Fruit fly (Drosophila melanogaster) whole organism, prepupa: ENCODE measurements around the gene CG5808.
A peak's percentile ranks its signal among the peaks of the same experiment; 100 is the strongest.

Source experiments
- CG11762 ChIP-seq: fragments of 200-800 bp; sonication (Bioruptor generic); optimal IDR thresholded peaks from 3 replicates; lab custom pipeline; 2016; ENCODE audit warnings: missing biosample characterization, missing genetic modification characterization; ENCODE audit not compliant: insufficient read depth
- CG11902 ChIP-seq: fragments of 200-800 bp; sonication (Bioruptor generic); optimal IDR thresholded peaks from 3 replicates; lab custom pipeline; 2016; ENCODE audit warnings: missing biosample characterization, missing genetic modification characterization
- CG15336 ChIP-seq: fragments of 200-800 bp; sonication (Bioruptor generic); IDR thresholded peaks from 2 replicates; pipeline ENCODE4 v1.3.6; 2022; ENCODE audit warnings: missing biosample characterization, missing genetic modification characterization
- CG16779 ChIP-seq: fragments of 200-800 bp; sonication (Bioruptor generic); optimal IDR thresholded peaks from 3 replicates; lab custom pipeline; 2017; ENCODE audit warnings: missing biosample characterization, mild to moderate bottlenecking, missing genetic modification characterization
- CG31627 ChIP-seq: fragments of 200-800 bp; sonication (Bioruptor generic); optimal IDR thresholded peaks from 3 replicates; lab custom pipeline; 2016; ENCODE audit warnings: missing biosample characterization, missing genetic modification characterization
- CG32006 ChIP-seq: fragments of 200-800 bp; sonication (Bioruptor generic); optimal IDR thresholded peaks from 3 replicates; lab custom pipeline; 2017; ENCODE audit warnings: missing biosample characterization, mild to moderate bottlenecking, missing genetic modification characterization
- CG34406 ChIP-seq: fragments of 200-800 bp; sonication (Bioruptor generic); optimal IDR thresholded peaks from 3 replicates; lab custom pipeline; 2016; ENCODE audit warnings: missing biosample characterization, missing genetic modification characterization
- CG4318 ChIP-seq: fragments of 200-800 bp; sonication (Bioruptor generic); optimal IDR thresholded peaks from 3 replicates; lab custom pipeline; 2017; ENCODE audit warnings: missing biosample characterization, mild to moderate bottlenecking, missing genetic modification characterization
- CG6163 ChIP-seq: fragments of 200-800 bp; sonication (Bioruptor generic); IDR thresholded peaks from 3 replicates; pipeline ENCODE4 v1.3.6; 2022; ENCODE audit warnings: missing biosample characterization, missing genetic modification characterization
- CG6792 ChIP-seq: fragments of 200-800 bp; sonication (Bioruptor generic); optimal IDR thresholded peaks from 3 replicates; lab custom pipeline; 2016; ENCODE audit warnings: missing biosample characterization, missing genetic modification characterization
- CG6808 ChIP-seq: fragments of 200-800 bp; sonication (Bioruptor generic); optimal IDR thresholded peaks from 3 replicates; lab custom pipeline; 2017; ENCODE audit warnings: missing biosample characterization, missing genetic modification characterization, mild to moderate bottlenecking, moderate library complexity, missing genetic modification reagents
- CG7368 ChIP-seq: fragments of 200-800 bp; sonication (Bioruptor generic); optimal IDR thresholded peaks from 3 replicates; lab custom pipeline; 2016; ENCODE audit warnings: missing biosample characterization, missing genetic modification characterization
- CG8119 ChIP-seq: fragments of 200-800 bp; sonication (Bioruptor generic); IDR thresholded peaks from 3 replicates; pipeline ENCODE4 v1.3.6; 2022; ENCODE audit warnings: missing biosample characterization, missing genetic modification characterization
- CG8319 ChIP-seq: fragments of 200-800 bp; sonication (Bioruptor generic); optimal IDR thresholded peaks from 3 replicates; lab custom pipeline; 2016; ENCODE audit warnings: missing biosample characterization, missing genetic modification characterization
- CG8632 ChIP-seq: fragments of 200-800 bp; sonication (Bioruptor generic); optimal IDR thresholded peaks from 3 replicates; lab custom pipeline; 2016; ENCODE audit warnings: missing biosample characterization, missing genetic modification characterization
- CG9139 ChIP-seq: fragments of 200-800 bp; sonication (Bioruptor generic); optimal IDR thresholded peaks from 3 replicates; lab custom pipeline; 2017; ENCODE audit warnings: missing biosample characterization, mild to moderate bottlenecking, missing genetic modification characterization
- Eip75B ChIP-seq: fragments of 200-800 bp; sonication (Bioruptor generic); optimal IDR thresholded peaks from 3 replicates; lab custom pipeline; 2016; ENCODE audit warnings: missing biosample characterization, missing genetic modification characterization
- Eip78C ChIP-seq: fragments of 200-800 bp; sonication (Bioruptor generic); peaks from one replicate; lab custom pipeline; 2016; ENCODE audit warnings: missing biosample characterization, missing genetic modification characterization
- Eip93F ChIP-seq: fragments of 200-800 bp; sonication (Bioruptor generic); optimal IDR thresholded peaks from 2 replicates; lab custom pipeline; 2016; ENCODE audit warnings: missing biosample characterization, mild to moderate bottlenecking, missing genetic modification characterization
- Ets21C ChIP-seq: fragments of 200-800 bp; sonication (Bioruptor generic); optimal IDR thresholded peaks from 3 replicates; lab custom pipeline; 2016; ENCODE audit warnings: missing biosample characterization, missing genetic modification characterization
- Ets96B ChIP-seq: fragments of 200-800 bp; optimal IDR thresholded peaks from 2 replicates; lab custom pipeline; 2019; ENCODE audit warnings: missing biosample characterization, mild to moderate bottlenecking, missing genetic modification characterization, moderate library complexity
- Gug ChIP-seq: fragments of 200-800 bp; sonication (Bioruptor generic); IDR thresholded peaks from 2 replicates; pipeline ENCODE4 v1.3.6; 2022; ENCODE audit warnings: missing biosample characterization, missing genetic modification characterization
- Hr38 ChIP-seq: sonication (Bioruptor generic); optimal IDR thresholded peaks from 2 replicates; lab custom pipeline; 2016; ENCODE audit warnings: missing biosample characterization, missing genetic modification characterization
- Hr39 ChIP-seq: fragments of 200-800 bp; sonication (Bioruptor generic); optimal IDR thresholded peaks from 2 replicates; lab custom pipeline; 2016; ENCODE audit warnings: missing biosample characterization, missing genetic modification characterization
- Hr4 ChIP-seq: fragments of 200-800 bp; sonication (Bioruptor generic); optimal IDR thresholded peaks from 3 replicates; lab custom pipeline; 2016; ENCODE audit warnings: missing biosample characterization, missing genetic modification characterization
- Lpt ChIP-seq: fragments of 200-800 bp; sonication (Bioruptor generic); optimal IDR thresholded peaks from 3 replicates; lab custom pipeline; 2016; ENCODE audit warnings: missing biosample characterization, missing genetic modification characterization
- Met ChIP-seq: fragments of 200-800 bp; sonication (Bioruptor generic); optimal IDR thresholded peaks from 3 replicates; lab custom pipeline; 2016; ENCODE audit warnings: missing biosample characterization, missing genetic modification characterization
- OdsH ChIP-seq: fragments of 200-800 bp; sonication (Bioruptor generic); optimal IDR thresholded peaks from 3 replicates; lab custom pipeline; 2016; ENCODE audit warnings: missing biosample characterization, missing genetic modification characterization
- Sox102F ChIP-seq: fragments of 200-800 bp; sonication (Bioruptor generic); optimal IDR thresholded peaks from 2 replicates; lab custom pipeline; 2016; ENCODE audit warnings: missing biosample characterization, mild to moderate bottlenecking, missing genetic modification characterization
- achi ChIP-seq: fragments of 200-800 bp; sonication (Bioruptor generic); optimal IDR thresholded peaks from 3 replicates; lab custom pipeline; 2016; ENCODE audit warnings: missing biosample characterization, missing genetic modification characterization
- cyc ChIP-seq: fragments of 200-800 bp; sonication (Bioruptor generic); optimal IDR thresholded peaks from 3 replicates; lab custom pipeline; 2016; ENCODE audit warnings: missing biosample characterization, missing genetic modification characterization
- eg ChIP-seq: fragments of 200-800 bp; sonication (Bioruptor generic); IDR thresholded peaks from 3 replicates; pipeline ENCODE4 v1.3.6; 2022; ENCODE audit warnings: missing biosample characterization, missing genetic modification characterization
- esn ChIP-seq: fragments of 200-800 bp; sonication (Bioruptor generic); optimal IDR thresholded peaks from 2 replicates; lab custom pipeline; 2016; ENCODE audit warnings: missing biosample characterization, mild to moderate bottlenecking, missing genetic modification characterization, moderate library complexity
- fd85E ChIP-seq: fragments of 200-800 bp; sonication (Bioruptor generic); optimal IDR thresholded peaks from 3 replicates; lab custom pipeline; 2016; ENCODE audit warnings: missing biosample characterization, missing genetic modification characterization
- pdm3 ChIP-seq: fragments of 200-800 bp; sonication (Bioruptor generic); optimal IDR thresholded peaks from 3 replicates; lab custom pipeline; 2016; ENCODE audit warnings: missing biosample characterization, missing genetic modification characterization
- spab ChIP-seq: fragments of 200-800 bp; sonication (Bioruptor generic); optimal IDR thresholded peaks from 2 replicates; lab custom pipeline; 2017; ENCODE audit warnings: missing biosample characterization, mild to moderate bottlenecking, missing genetic modification characterization, missing genetic modification reagents
- ss ChIP-seq, 2 experiments: fragments of 200-800 bp; sonication (Bioruptor generic); optimal IDR thresholded peaks; 2 replicates in 1 of 2; 3 replicates in 1 of 2; lab custom pipeline; 2017 to 2018; ENCODE audit warnings: mild to moderate bottlenecking in 2 of 2, missing biosample characterization in 2 of 2, missing genetic modification characterization in 2 of 2, moderate library complexity in 1 of 2
- svp ChIP-seq: fragments of 200-800 bp; sonication (Bioruptor generic); peaks from one replicate; lab custom pipeline; 2016; ENCODE audit warnings: missing biosample characterization, missing genetic modification characterization
- topi ChIP-seq: fragments of 200-800 bp; sonication (Bioruptor generic); optimal IDR thresholded peaks from 3 replicates; lab custom pipeline; 2016; ENCODE audit warnings: missing biosample characterization, missing genetic modification characterization

CG5808 gene

DNA sequence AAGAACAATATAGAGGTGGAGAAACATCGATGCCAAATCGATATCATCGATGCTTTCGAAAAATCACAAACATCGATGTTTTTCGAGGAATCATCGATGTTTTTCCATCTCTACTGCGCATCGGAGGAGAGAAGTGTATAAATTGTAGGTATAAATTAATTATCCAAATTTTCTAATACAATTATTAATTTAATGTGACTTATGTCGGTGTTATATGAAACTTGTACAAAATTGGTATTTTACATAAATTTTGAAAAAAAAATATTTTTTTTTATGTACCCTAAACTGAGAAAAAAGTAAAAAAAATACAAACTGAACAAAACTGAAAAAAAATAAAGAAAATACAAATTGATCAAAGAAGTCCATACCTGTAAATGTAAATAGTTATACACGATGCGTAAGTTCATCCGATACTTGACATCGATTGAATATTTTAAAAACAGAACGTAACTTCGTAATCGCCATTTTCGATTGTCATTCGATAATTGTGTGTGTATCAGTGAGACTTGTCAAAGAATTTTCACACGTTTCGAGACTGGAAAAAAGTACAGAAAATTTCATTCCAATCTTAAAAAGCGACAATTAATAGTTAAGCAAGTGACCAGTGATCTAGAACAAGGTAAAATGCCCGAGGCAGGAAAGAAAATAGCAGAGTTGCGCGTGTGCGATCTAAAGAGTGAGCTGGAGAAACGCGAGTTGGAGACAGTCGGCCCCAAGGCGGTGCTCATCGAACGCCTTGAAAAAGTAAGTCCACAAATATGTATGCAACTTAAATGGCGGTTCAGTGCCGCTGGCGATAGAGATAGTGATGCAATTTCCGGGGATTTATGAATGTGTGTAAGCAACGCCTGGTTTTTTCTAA is at the start of gene CG5808, which contains the start of gene Saf-B:
Gene CG5808, minus strand, starts transcription at position 15 of the 862 bp plus-strand sequence.
Gene Saf-B, plus strand, starts transcription at position 472 of the 862 bp plus-strand sequence.
- TF ChIP-seq ss (GFP tag; optimal IDR thresholded peaks at IDR 0.05; lab: Kevin White, UChicago) (no peak), cyc (GFP tag; lab: Kevin White, UChicago) (peak; percentile 46), CG31627 (GFP tag; lab: Kevin White, UChicago) (peak; percentile 10), CG11902 (GFP tag; lab: Kevin White, UChicago) (peak; percentile 20), svp (GFP tag; lab: Kevin White, UChicago) (no peak), CG34406 (GFP tag; lab: Kevin White, UChicago) (no peak), esn (peak; percentile 52)
- TF ChIP-seq, all 60 proteins: peak for 4

DNA sequence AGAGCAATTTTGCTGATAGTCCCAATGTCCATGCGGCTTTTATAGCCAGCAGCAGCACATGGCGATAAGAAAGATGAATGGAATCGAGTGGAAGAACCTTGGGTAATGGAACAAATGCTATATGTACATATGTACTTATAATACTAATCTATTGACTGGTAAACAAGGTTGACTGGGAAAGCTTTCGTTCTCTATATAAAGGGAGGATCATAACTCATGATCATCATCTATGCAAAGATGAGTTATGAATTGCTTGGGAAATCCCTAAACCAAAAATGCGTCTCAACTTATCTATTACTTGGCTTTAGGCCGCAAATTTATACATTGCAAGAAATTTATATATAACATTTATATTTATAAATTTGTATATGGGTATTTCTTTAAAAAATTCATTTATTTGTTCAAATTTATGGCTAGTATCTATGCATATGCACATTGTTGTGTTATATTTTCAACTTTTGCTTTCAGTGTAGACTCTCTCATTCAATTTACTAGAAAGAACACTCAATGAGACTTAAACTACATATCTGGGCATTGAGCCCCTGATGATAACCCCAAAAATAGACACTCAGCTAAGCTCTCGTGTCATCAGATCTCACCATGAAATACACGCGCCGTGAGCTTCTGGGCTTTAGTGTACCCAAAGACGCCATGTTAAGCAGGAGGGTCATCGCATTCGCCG is 48.1 kb upstream of the CG5808 start, which contains the start of the genes Srg1 and Elal:
Gene Srg1, minus strand, starts transcription at position 14 of the 682 bp plus-strand sequence.
Gene Elal, plus strand, starts transcription at position 632 of the 682 bp plus-strand sequence.
- TF ChIP-seq Ets96B (peak; percentile 18), CG11762 (no peak), CG16779 (no peak), Lpt (GFP tag; lab: Kevin White, UChicago) (no peak), Hr38 (GFP tag; lab: Kevin White, UChicago) (no peak), svp (GFP tag; lab: Kevin White, UChicago) (peak; percentile 65), Sox102F (GFP tag; lab: Kevin White, UChicago) (no peak), CG6792 (GFP tag; lab: Kevin White, UChicago) (no peak), topi (no peak), OdsH (GFP tag; lab: Kevin White, UChicago) (no peak), CG8319 (GFP tag; lab: Kevin White, UChicago) (no peak), achi (no peak), fd85E (GFP tag; lab: Kevin White, UChicago) (no peak), CG8632 (GFP tag; lab: Kevin White, UChicago) (no peak), Ets21C (GFP tag; lab: Kevin White, UChicago) (no peak), CG8119 (no peak), CG31627 (GFP tag; lab: Kevin White, UChicago) (no peak), CG34406 (GFP tag; lab: Kevin White, UChicago) (no peak), CG15336 (GFP tag; lab: Robert Waterston, UW) (peak; percentile 12; the same call in 1 of the 2 replicates), CG4318 (GFP tag; lab: Kevin White, UChicago) (no peak), esn (no peak), Eip93F (no peak), ss (GFP tag; optimal IDR thresholded peaks at IDR 0.05; lab: Kevin White, UChicago) (no peak), CG7368 (no peak), Hr39 (GFP tag; lab: Kevin White, UChicago) (no peak), CG6163 (GFP tag; lab: Robert Waterston, UW) (no peak), Eip78C (peak; percentile 57), Eip75B (no peak), eg (GFP tag; lab: Robert Waterston, UW) (0 out of 3 replicates have a peak, but pooled peaks have one; percentile 29), CG6808 (GFP tag; lab: Kevin White, UChicago) (no peak), Hr4 (no peak), Gug (no peak), Met (GFP tag; lab: Kevin White, UChicago) (no peak), CG32006 (GFP tag; lab: Kevin White, UChicago) (no peak), pdm3 (no peak), spab (GFP tag; lab: Kevin White, UChicago) (no peak), CG9139 (GFP tag; lab: Kevin White, UChicago) (no peak)
- TF ChIP-seq, all 60 proteins: peak for 5
